Worm (Caenorhabditis elegans) whole organism, dauer: Measurements from ENCODE around the gene rbm-42.

Experiments
- unc-62 ChIP-seq: sonication (generic microtip); optimal IDR thresholded peaks from 2 replicates; lab custom pipeline; 2017; ENCODE audit warnings: missing biosample characterization, missing genetic modification reagents, missing genetic modification characterization

Gene rbm-42

DNA sequence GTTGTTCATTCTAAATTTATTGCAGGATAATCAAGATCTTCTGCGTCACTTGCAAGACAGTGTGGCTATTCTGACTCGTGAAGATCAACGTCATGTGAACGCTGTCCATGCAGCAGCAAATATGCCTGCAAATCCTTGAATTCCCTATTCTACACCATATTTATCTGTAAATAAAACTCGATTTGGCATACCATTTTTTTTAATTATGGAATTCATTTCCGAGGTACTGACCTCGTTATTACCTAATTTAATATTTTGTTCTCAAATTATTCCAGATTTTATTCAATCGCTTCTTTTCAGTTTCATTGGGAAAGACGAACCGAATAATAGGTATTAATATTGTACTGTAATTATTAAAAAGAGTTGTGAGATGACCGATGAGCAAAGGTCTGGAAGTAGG is 20.6 kb upstream of the rbm-42 start, which contains the start of gene cid-1:
Gene cid-1 (plus strand): TSS at position 301 of the 400 bp plus-strand sequence.
- no peak for TF ChIP-seq unc-62 (GFP tag; lab: Kevin White, UChicago)

DNA sequence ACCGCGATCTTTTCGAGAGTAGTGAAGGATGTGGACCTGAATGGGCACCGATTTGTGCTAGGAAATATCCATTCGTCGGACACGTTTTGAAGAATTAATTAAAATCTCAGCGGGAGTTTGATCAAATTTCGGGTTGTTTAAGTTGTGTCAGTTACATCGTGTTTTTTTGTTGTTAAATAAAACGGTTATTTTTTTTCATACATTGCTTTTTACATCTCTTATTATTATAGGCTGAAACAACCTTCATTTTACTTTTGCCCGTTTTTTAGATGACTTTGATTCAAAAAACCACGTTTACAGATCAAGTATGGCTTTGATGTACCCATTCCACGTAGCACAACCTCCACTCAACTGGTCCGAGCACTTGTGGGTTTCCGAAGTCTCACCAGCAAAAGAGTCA is 20.1 kb upstream of the rbm-42 start, which contains the start of gene emb-1:
Gene emb-1 (plus strand): TSS at position 301 of the 400 bp plus-strand sequence.
- no peak for TF ChIP-seq unc-62 (GFP tag; lab: Kevin White, UChicago)

DNA sequence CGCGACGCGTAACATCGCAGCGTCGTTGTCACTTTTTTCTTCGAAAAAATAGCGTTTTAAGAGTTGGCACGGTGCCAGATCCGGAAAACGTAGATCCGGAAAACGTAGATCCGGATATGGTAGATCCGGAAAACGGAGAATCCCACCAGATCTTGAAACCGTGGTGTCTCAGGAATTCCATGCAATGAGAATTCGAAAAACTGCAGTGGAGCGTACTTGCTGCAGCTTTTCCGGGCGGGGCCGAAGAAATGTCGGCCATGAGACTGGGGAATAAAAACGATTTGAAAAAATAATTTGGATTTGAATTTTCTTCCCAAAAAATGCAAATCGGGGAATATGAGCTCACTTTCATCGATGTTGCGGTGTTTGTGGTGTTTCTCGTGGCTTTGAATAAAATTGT is 19.4 kb upstream of the rbm-42 start, which contains the start of gene K10D2.5:
Gene K10D2.5 (plus strand): TSS at position 251 of the 400 bp plus-strand sequence.
- TF ChIP-seq unc-62 (GFP tag; lab: Kevin White, UChicago): no peak

DNA sequence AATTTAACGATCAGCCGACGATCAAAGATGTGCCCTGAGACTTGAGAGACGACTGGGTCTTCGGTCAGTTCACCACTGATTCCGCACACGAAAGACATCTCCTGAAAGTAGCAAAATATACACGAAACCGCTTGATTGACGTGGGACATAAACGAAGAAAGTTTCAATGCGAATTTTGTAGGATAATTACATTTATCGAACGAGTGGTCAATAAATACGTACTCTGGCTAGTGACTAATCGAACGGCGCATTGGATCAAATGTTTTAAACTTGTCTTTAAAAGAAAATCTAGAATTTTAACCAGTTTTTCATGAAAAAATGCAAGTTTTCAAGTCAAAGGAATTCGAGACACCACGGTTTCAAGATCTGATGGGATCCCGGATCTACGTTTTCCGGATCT is 18.9 kb upstream of the rbm-42 start, which contains the start of gene prp-19:
Gene prp-19 (minus strand): TSS at position 101 of the 400 bp plus-strand sequence.
- TF ChIP-seq unc-62 (GFP tag; lab: Kevin White, UChicago): no peak

DNA sequence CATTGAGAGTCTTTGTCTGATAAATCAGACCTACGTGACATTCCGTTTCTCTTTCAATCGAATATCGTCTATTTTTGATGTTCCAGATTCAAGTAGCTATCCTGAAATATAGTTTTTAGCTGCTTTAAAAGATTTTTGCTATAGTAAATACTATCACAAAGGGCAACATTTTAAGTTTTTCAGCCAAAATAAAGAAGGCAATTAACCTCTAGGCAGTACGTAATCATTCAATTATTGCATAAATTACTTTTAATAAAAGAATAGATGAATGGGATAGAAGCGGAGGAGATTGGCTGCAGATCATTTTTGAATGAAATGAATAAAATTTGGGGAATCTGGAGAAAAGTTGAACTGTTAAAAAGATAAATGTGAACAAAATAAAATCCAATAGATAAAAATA is 16.7 kb upstream of the rbm-42 start, which contains the start of gene ulp-1:
Gene ulp-1 (minus strand): TSS at position 101 of the 400 bp plus-strand sequence.
- TF ChIP-seq unc-62 (GFP tag; lab: Kevin White, UChicago): no peak

DNA sequence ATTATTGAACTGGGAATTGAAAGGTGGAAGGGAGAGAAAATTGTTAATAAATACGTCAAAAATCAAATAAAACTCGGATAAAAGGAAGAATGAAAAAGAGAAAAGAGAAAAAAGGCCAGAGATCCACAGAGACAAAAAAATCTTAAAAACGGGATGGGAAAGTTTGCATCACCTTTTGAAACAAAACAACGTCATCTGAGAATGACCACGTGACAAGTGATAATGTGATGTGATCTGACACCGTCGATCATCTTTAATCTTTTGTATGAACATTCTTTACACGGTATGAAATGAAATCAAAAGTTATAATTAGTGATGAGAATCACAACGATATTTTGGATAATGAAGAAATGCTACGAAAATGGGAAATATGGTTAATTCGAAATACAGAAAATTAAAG is 12.7 kb upstream of the rbm-42 start:
- TF ChIP-seq unc-62 (GFP tag; lab: Kevin White, UChicago): no peak

DNA sequence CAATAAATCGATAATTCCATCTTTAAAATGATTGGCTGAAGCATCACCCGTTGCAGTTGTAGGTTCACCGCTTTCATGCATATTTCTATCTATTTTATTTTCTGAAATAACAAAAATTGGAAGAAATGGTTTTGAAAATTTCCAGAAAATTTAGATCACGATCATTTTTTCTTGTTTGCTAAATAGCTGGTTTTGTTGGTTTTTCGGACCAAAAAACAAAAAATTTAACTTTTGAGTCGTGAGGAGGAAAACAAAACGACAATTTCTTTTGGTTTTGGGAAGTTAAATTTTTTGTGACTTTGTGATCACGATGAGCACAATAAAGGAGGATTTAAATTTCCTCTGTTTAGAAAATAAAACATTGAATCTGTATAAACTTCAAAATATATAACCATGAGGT is 12.2 kb upstream of the rbm-42 start, which contains the start of gene T10F2.2:
Gene T10F2.2 (minus strand): TSS at position 101 of the 400 bp plus-strand sequence.
- TF ChIP-seq unc-62 (GFP tag; lab: Kevin White, UChicago): no peak

DNA sequence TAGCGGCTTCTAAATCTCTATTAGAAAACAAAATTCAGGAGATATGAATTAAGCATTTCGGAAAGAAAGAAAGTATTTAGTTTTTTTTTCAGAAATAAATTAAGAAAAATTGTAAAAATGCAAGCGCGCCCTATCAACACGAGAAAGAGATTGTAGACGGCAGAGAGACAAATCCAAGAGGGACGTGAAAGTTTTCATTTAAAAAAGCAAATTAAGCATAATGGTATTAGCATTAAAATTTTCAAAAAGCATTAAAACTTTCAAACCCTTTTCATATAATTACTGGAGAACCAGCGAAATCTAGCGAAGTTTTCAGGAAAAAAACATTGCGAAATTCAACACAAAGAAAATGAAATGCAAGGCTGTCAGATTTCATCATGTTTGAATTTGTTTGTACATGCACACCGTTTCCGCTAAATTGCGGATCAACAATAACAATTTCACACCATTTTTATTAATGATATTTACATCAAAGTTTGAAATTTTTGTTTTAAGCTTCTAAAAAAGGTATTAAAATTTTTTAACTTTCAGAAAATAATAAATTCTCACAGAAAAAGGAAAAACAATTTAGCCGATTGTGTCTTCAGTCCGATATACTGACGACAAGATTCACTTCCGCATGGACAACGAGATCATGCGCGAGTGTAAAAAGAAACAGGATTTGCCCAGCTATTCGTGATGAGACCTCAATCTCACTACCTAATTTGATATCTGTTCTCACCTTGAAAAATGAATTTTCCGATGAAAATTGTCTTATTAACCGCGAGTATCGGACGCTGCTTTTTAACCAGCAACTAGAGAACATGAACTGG is 10.0 kb upstream of the rbm-42 start, which contains the start of gene gars-1:
Gene gars-1 (minus strand): TSS at position 808 of the 812 bp plus-strand sequence.
- no peak for TF ChIP-seq unc-62 (GFP tag; lab: Kevin White, UChicago)

DNA sequence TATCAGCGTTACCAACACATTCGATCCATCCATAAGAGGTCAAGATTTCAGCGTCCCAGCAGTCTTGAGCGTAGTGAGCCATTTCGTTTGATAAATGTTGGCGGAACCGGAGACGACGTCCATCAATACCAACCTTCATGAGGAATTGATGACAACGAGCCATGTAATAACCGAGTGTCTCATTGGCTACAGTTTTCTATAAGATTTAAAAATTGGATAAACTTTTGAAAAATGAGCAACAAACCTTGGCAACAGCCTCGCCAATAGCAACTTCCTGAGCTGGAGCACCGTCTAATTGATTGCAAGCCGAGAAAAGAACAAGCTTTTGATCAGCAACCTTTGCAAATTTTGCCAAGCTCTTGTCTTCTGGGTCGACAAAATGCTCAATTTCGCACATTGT is 7.8 kb upstream of the rbm-42 start:
- TF ChIP-seq unc-62 (GFP tag; lab: Kevin White, UChicago): no peak

DNA sequence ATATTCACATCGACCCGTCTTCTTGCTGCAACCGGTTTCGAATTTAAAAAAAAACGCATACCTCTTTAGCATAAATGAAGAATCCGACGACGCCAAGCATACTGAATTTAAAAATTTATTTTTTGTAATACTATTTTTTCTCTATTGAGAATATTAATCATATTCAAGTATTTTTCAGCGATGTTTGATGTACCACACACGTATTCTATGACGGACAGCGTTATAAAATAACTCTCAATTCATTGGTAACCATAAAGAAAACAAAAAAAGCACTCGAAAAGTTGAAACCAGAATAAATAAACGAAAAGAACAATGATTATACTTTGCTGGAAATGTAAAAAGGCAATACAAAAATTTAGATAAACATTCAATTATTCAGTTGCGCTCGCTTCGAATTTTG is 6.5 kb upstream of the rbm-42 start, which contains the start of gene T10F2.5:
Gene T10F2.5 (minus strand): TSS at position 101 of the 400 bp plus-strand sequence.
- TF ChIP-seq unc-62 (GFP tag; lab: Kevin White, UChicago): no peak

DNA sequence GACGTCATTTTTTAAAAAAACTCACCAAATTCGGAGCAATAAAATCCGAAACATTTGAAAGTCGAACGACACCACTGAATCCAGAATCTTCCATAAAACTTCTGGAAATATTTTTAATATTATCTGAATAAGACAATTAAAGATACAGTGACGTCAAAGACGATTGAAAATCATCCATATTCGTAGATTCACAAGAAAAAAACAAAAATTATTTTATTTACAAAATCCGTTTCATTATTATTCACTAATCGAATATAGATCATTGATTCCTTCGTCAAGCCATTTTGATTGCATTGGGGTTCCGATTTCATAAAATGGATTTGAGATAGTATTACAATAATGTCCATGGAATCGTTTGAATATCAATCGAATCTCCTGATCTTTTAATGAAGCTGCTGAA is 5.6 kb upstream of the rbm-42 start, which contains the start of gene oxy-4:
Gene oxy-4 (minus strand): TSS at position 101 of the 400 bp plus-strand sequence.
- TF ChIP-seq unc-62 (GFP tag; lab: Kevin White, UChicago): no peak

DNA sequence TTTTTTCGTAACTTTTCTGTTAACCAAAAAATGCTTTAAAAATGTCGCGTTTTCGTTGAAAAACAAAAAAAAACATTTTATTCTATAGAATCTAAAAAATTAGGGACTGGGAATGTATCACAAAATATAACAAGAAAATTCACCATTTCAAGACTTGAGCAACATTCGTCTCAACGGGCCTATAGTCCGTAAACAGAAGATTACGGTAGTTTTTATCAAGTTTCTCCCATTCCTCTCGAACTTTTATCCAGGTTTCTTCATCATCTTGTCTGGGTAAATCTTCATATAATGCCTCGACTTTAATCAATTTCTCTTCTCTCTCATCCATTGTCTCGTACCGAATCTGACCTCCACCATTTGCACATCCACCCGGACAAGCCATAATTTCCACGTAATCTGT is 2.4 kb upstream of the rbm-42 start:
- TF ChIP-seq unc-62 (GFP tag; lab: Kevin White, UChicago): no peak

DNA sequence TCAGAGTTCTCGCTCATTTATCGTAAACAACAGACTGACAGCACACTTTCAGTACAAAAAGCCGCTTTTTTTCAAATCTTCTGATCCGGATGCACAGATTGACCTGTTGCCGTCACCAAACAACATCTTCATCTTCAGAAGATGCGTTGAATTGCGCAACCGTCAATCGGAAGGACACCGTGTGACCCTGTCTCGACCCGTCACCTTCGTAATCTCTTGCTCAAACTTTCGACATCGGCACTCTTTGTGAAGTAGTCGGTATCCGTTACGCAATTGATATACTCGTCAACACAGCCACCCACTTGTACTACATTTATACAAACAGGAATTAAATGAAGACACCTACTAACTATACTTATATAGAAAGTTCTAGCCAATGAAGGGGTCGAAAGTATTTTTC is 2.0 kb downstream of the rbm-42 start:
- TF ChIP-seq unc-62 (GFP tag; lab: Kevin White, UChicago): no peak

DNA sequence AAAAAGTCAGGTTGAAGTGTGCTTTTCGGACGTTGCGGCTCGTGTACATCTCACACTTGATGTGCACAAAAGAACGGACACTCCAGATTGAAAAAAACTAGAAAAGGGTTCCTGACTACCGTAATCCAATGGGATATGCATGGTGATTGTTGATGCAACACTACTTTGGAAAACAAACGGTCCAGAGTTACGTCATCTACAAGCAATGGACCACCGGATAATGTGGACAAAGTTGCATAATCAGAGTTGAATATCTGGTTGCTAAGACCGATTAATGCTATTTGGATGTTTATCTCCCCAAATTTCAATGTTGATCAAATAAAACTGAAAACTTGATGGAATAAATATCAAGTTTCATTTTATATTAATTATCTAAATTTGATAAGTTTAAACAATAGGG is 3.0 kb downstream of the rbm-42 start:
- no peak for TF ChIP-seq unc-62 (GFP tag; lab: Kevin White, UChicago)

DNA sequence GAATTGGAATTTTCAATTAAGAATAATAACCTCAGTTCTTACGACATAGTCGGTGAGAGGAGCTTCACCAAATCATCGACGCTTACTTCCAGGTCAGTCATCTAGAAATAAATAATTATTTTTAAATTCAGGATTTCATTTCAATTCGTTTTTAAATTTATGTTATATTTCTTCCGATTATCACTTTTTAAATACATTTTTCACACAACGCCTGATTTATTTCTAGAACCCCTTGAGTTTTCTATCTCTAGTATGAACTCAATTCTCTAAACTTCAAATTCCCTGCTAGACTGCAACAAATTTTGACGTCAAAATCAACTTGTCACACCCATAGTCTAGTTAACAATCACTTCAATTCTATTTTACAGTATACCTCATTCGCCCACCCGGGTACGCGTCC is 3.6 kb downstream of the rbm-42 start, which contains the start of gene Y54H5A.2:
Gene Y54H5A.2 (minus strand): TSS at position 101 of the 400 bp plus-strand sequence.
- TF ChIP-seq unc-62 (GFP tag; lab: Kevin White, UChicago): no peak

DNA sequence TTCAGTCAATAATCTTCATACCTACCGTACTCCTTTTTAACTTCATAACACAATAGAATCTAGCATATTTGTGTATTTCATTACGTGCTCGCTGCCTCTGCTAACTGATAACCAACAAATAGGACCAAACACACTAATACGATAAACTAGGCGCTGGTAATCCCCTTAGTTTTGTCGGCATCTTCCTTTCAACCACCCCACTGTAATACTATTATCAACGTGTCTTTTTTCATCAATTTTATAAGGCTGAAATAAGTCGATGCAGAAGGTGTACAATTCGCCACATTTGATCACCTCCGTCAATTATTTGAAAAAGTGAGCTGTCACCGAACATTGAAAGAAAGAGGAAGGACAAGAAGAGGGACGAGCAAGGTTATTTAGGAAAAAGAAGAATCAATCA is 5.6 kb downstream of the rbm-42 start:
- no peak for TF ChIP-seq unc-62 (GFP tag; lab: Kevin White, UChicago)
